Worm (Caenorhabditis elegans) whole organism, L3 larva: ENCODE measurements around the gene srw-119.
"Not testable (repeated sequence)": the region's sequence is repeated elsewhere in the genome, so short reads cannot be mapped to it uniquely, and the experiment has no call there.

ENCODE experiments used
- R02D3.7 ChIP-seq: fragments of 150-350 bp; optimal IDR thresholded peaks from 2 replicates; lab custom pipeline; 2014; ENCODE audit warnings: missing biosample characterization, missing genetic modification characterization
- daf-12 ChIP-seq: fragments of 150-350 bp; optimal IDR thresholded peaks from 2 replicates; lab custom pipeline; 2014; ENCODE audit warnings: missing biosample characterization, missing genetic modification reagents, missing genetic modification characterization
- egl-27 ChIP-seq: sonication (generic microtip); optimal IDR thresholded peaks from 4 replicates; lab custom pipeline; 2017; ENCODE audit warnings: missing biosample characterization, missing genetic modification reagents, missing genetic modification characterization
- lin-39 ChIP-seq: fragments of 150-350 bp; optimal IDR thresholded peaks from 2 replicates; lab custom pipeline; 2018; ENCODE audit warnings: missing biosample characterization, missing genetic modification reagents, missing genetic modification characterization
- nhr-11 ChIP-seq: fragments of 150-350 bp; optimal IDR thresholded peaks from 2 replicates; lab custom pipeline; 2014; ENCODE audit warnings: missing biosample characterization, missing genetic modification characterization
- nhr-237 ChIP-seq: fragments of 150-350 bp; optimal IDR thresholded peaks from 2 replicates; lab custom pipeline; 2014; ENCODE audit warnings: missing biosample characterization, missing genetic modification characterization
- nhr-25 ChIP-seq: sonication (generic microtip); optimal IDR thresholded peaks from 2 replicates; lab custom pipeline; 2017; ENCODE audit warnings: missing biosample characterization, missing genetic modification characterization
- nhr-28 ChIP-seq: fragments of 150-350 bp; optimal IDR thresholded peaks from 2 replicates; lab custom pipeline; 2014; ENCODE audit warnings: missing biosample characterization, missing genetic modification characterization
- nhr-76 ChIP-seq: fragments of 150-350 bp; sonication (generic microtip); optimal IDR thresholded peaks from 5 replicates; lab custom pipeline; 2014; ENCODE audit warnings: missing biosample characterization, missing genetic modification characterization
- tbx-2 ChIP-seq: sonication (generic microtip); optimal IDR thresholded peaks from 2 replicates; lab custom pipeline; 2016; ENCODE audit warnings: mild to moderate bottlenecking, missing genetic modification characterization, missing compliant biosample characterization
- unc-62 ChIP-seq: fragments of 150-350 bp; sonication (generic microtip); optimal IDR thresholded peaks from 4 replicates; lab custom pipeline; 2014; ENCODE audit warnings: missing biosample characterization, missing genetic modification reagents, missing genetic modification characterization

ce11 chrV:2975285-2975684, 24.4 kb downstream of the srw-119 start, which contains the start of gene srw-123:
- TF ChIP-seq egl-27 (tag; lab: Kevin White, UChicago); tbx-2 (tag; lab: Kevin White, UChicago); nhr-11 (tag; lab: Kevin White, UChicago); unc-62 (GFP tag; lab: Kevin White, UChicago); nhr-76; nhr-237 (tag; lab: Kevin White, UChicago); lin-39 (tag; lab: Kevin White, UChicago); R02D3.7; nhr-28; daf-12 (tag; lab: Kevin White, UChicago); nhr-25 (tag; lab: Kevin White, UChicago): not testable (repeated sequence)
